Fruit fly (Drosophila melanogaster) whole organism, prepupa: ENCODE results near the gene hbt.
A peak's percentile ranks its signal among the peaks of the same experiment; 100 is the strongest.

Source experiments
- Blimp-1 ChIP-seq: fragments of 200-800 bp; sonication (Bioruptor generic); optimal IDR thresholded peaks from 3 replicates; lab custom pipeline; 2017; ENCODE audit warnings: missing biosample characterization, missing genetic modification characterization, mild to moderate bottlenecking, moderate library complexity, missing genetic modification reagents
- CG10669 ChIP-seq: fragments of 200-800 bp; sonication (Bioruptor generic); optimal IDR thresholded peaks from 3 replicates; lab custom pipeline; 2018; ENCODE audit warnings: missing biosample characterization, mild to moderate bottlenecking, missing genetic modification characterization, moderate library complexity
- CG11294 ChIP-seq: fragments of 200-800 bp; sonication (Bioruptor generic); IDR thresholded peaks from 2 replicates; pipeline ENCODE4 v1.3.6; 2022; ENCODE audit warnings: missing biosample characterization, missing genetic modification characterization
- CG11762 ChIP-seq: fragments of 200-800 bp; sonication (Bioruptor generic); optimal IDR thresholded peaks from 3 replicates; lab custom pipeline; 2016; ENCODE audit warnings: missing biosample characterization, missing genetic modification characterization; ENCODE audit not compliant: insufficient read depth
- CG11902 ChIP-seq: fragments of 200-800 bp; sonication (Bioruptor generic); optimal IDR thresholded peaks from 3 replicates; lab custom pipeline; 2016; ENCODE audit warnings: missing biosample characterization, missing genetic modification characterization
- CG1621 ChIP-seq: fragments of 200-800 bp; sonication (Bioruptor generic); optimal IDR thresholded peaks from 3 replicates; lab custom pipeline; 2018; ENCODE audit warnings: missing biosample characterization, mild to moderate bottlenecking, missing genetic modification characterization
- CG16779 ChIP-seq: fragments of 200-800 bp; sonication (Bioruptor generic); optimal IDR thresholded peaks from 3 replicates; lab custom pipeline; 2017; ENCODE audit warnings: missing biosample characterization, mild to moderate bottlenecking, missing genetic modification characterization
- CG3032 ChIP-seq: fragments of 200-800 bp; optimal IDR thresholded peaks from 2 replicates; lab custom pipeline; 2019; ENCODE audit warnings: missing biosample characterization, mild to moderate bottlenecking, missing genetic modification characterization, moderate library complexity
- CG31627 ChIP-seq: fragments of 200-800 bp; sonication (Bioruptor generic); optimal IDR thresholded peaks from 3 replicates; lab custom pipeline; 2016; ENCODE audit warnings: missing biosample characterization, missing genetic modification characterization
- CG34406 ChIP-seq: fragments of 200-800 bp; sonication (Bioruptor generic); optimal IDR thresholded peaks from 3 replicates; lab custom pipeline; 2016; ENCODE audit warnings: missing biosample characterization, missing genetic modification characterization
- CG3919 ChIP-seq: fragments of 200-800 bp; sonication (Bioruptor generic); optimal IDR thresholded peaks from 3 replicates; lab custom pipeline; 2016; ENCODE audit warnings: missing biosample characterization, missing genetic modification characterization
- CG6163 ChIP-seq: fragments of 200-800 bp; sonication (Bioruptor generic); IDR thresholded peaks from 3 replicates; pipeline ENCODE4 v1.3.6; 2022; ENCODE audit warnings: missing biosample characterization, missing genetic modification characterization
- CG6276 ChIP-seq: fragments of 200-800 bp; sonication (Bioruptor generic); optimal IDR thresholded peaks from 2 replicates; lab custom pipeline; 2017; ENCODE audit warnings: missing biosample characterization, mild to moderate bottlenecking, missing genetic modification characterization
- CG6792 ChIP-seq: fragments of 200-800 bp; sonication (Bioruptor generic); optimal IDR thresholded peaks from 3 replicates; lab custom pipeline; 2016; ENCODE audit warnings: missing biosample characterization, missing genetic modification characterization
- CG6854 ChIP-seq: fragments of 200-800 bp; sonication (Bioruptor generic); optimal IDR thresholded peaks from 2 replicates; lab custom pipeline; 2017; ENCODE audit warnings: missing biosample characterization, mild to moderate bottlenecking, missing genetic modification characterization
- CG7368 ChIP-seq: fragments of 200-800 bp; sonication (Bioruptor generic); optimal IDR thresholded peaks from 3 replicates; lab custom pipeline; 2016; ENCODE audit warnings: missing biosample characterization, missing genetic modification characterization
- CG8119 ChIP-seq: fragments of 200-800 bp; sonication (Bioruptor generic); IDR thresholded peaks from 3 replicates; pipeline ENCODE4 v1.3.6; 2022; ENCODE audit warnings: missing biosample characterization, missing genetic modification characterization
- CG8319 ChIP-seq: fragments of 200-800 bp; sonication (Bioruptor generic); optimal IDR thresholded peaks from 3 replicates; lab custom pipeline; 2016; ENCODE audit warnings: missing biosample characterization, missing genetic modification characterization
- CG8632 ChIP-seq: fragments of 200-800 bp; sonication (Bioruptor generic); optimal IDR thresholded peaks from 3 replicates; lab custom pipeline; 2016; ENCODE audit warnings: missing biosample characterization, missing genetic modification characterization
- CG9139 ChIP-seq: fragments of 200-800 bp; sonication (Bioruptor generic); optimal IDR thresholded peaks from 3 replicates; lab custom pipeline; 2017; ENCODE audit warnings: missing biosample characterization, mild to moderate bottlenecking, missing genetic modification characterization
- Eip75B ChIP-seq: fragments of 200-800 bp; sonication (Bioruptor generic); optimal IDR thresholded peaks from 3 replicates; lab custom pipeline; 2016; ENCODE audit warnings: missing biosample characterization, missing genetic modification characterization
- Eip78C ChIP-seq: fragments of 200-800 bp; sonication (Bioruptor generic); peaks from one replicate; lab custom pipeline; 2016; ENCODE audit warnings: missing biosample characterization, missing genetic modification characterization
- Eip93F ChIP-seq: fragments of 200-800 bp; sonication (Bioruptor generic); optimal IDR thresholded peaks from 2 replicates; lab custom pipeline; 2016; ENCODE audit warnings: missing biosample characterization, mild to moderate bottlenecking, missing genetic modification characterization
- Ets21C ChIP-seq: fragments of 200-800 bp; sonication (Bioruptor generic); optimal IDR thresholded peaks from 3 replicates; lab custom pipeline; 2016; ENCODE audit warnings: missing biosample characterization, missing genetic modification characterization
- Ets96B ChIP-seq: fragments of 200-800 bp; optimal IDR thresholded peaks from 2 replicates; lab custom pipeline; 2019; ENCODE audit warnings: missing biosample characterization, mild to moderate bottlenecking, missing genetic modification characterization, moderate library complexity
- Gug ChIP-seq: fragments of 200-800 bp; sonication (Bioruptor generic); IDR thresholded peaks from 2 replicates; pipeline ENCODE4 v1.3.6; 2022; ENCODE audit warnings: missing biosample characterization, missing genetic modification characterization
- Hr38 ChIP-seq: sonication (Bioruptor generic); optimal IDR thresholded peaks from 2 replicates; lab custom pipeline; 2016; ENCODE audit warnings: missing biosample characterization, missing genetic modification characterization
- Hr39 ChIP-seq: fragments of 200-800 bp; sonication (Bioruptor generic); optimal IDR thresholded peaks from 2 replicates; lab custom pipeline; 2016; ENCODE audit warnings: missing biosample characterization, missing genetic modification characterization
- Lpt ChIP-seq: fragments of 200-800 bp; sonication (Bioruptor generic); optimal IDR thresholded peaks from 3 replicates; lab custom pipeline; 2016; ENCODE audit warnings: missing biosample characterization, missing genetic modification characterization
- Met ChIP-seq: fragments of 200-800 bp; sonication (Bioruptor generic); optimal IDR thresholded peaks from 3 replicates; lab custom pipeline; 2016; ENCODE audit warnings: missing biosample characterization, missing genetic modification characterization
- OdsH ChIP-seq: fragments of 200-800 bp; sonication (Bioruptor generic); optimal IDR thresholded peaks from 3 replicates; lab custom pipeline; 2016; ENCODE audit warnings: missing biosample characterization, missing genetic modification characterization
- Sox102F ChIP-seq: fragments of 200-800 bp; sonication (Bioruptor generic); optimal IDR thresholded peaks from 2 replicates; lab custom pipeline; 2016; ENCODE audit warnings: missing biosample characterization, mild to moderate bottlenecking, missing genetic modification characterization
- Sox14 ChIP-seq: fragments of 200-800 bp; sonication (Bioruptor generic); optimal IDR thresholded peaks from 3 replicates; lab custom pipeline; 2016; ENCODE audit warnings: missing biosample characterization, missing genetic modification characterization
- Sox15 ChIP-seq: fragments of 200-800 bp; sonication (Bioruptor generic); optimal IDR thresholded peaks from 3 replicates; lab custom pipeline; 2016; ENCODE audit warnings: missing biosample characterization, missing genetic modification characterization
- achi ChIP-seq: fragments of 200-800 bp; sonication (Bioruptor generic); optimal IDR thresholded peaks from 3 replicates; lab custom pipeline; 2016; ENCODE audit warnings: missing biosample characterization, missing genetic modification characterization
- acj6 ChIP-seq: fragments of 200-800 bp; sonication (Bioruptor generic); optimal IDR thresholded peaks from 3 replicates; lab custom pipeline; 2016; ENCODE audit warnings: missing biosample characterization, missing genetic modification characterization
- cyc ChIP-seq: fragments of 200-800 bp; sonication (Bioruptor generic); optimal IDR thresholded peaks from 3 replicates; lab custom pipeline; 2016; ENCODE audit warnings: missing biosample characterization, missing genetic modification characterization
- eg ChIP-seq: fragments of 200-800 bp; sonication (Bioruptor generic); IDR thresholded peaks from 3 replicates; pipeline ENCODE4 v1.3.6; 2022; ENCODE audit warnings: missing biosample characterization, missing genetic modification characterization
- fd59A ChIP-seq: fragments of 200-800 bp; sonication (Bioruptor generic); optimal IDR thresholded peaks from 2 replicates; lab custom pipeline; 2017; ENCODE audit warnings: missing biosample characterization, mild to moderate bottlenecking, missing genetic modification characterization, missing genetic modification reagents
- fd85E ChIP-seq: fragments of 200-800 bp; sonication (Bioruptor generic); optimal IDR thresholded peaks from 3 replicates; lab custom pipeline; 2016; ENCODE audit warnings: missing biosample characterization, missing genetic modification characterization
- fkh ChIP-seq: fragments of 200-800 bp; sonication (Bioruptor generic); optimal IDR thresholded peaks from 3 replicates; lab custom pipeline; 2017; ENCODE audit warnings: missing biosample characterization, mild to moderate bottlenecking, missing genetic modification characterization, moderate library complexity
- lz ChIP-seq: fragments of 200-800 bp; sonication (Bioruptor generic); optimal IDR thresholded peaks from 3 replicates; lab custom pipeline; 2016; ENCODE audit warnings: missing biosample characterization, missing genetic modification characterization
- net ChIP-seq: fragments of 200-800 bp; sonication (Bioruptor generic); optimal IDR thresholded peaks from 3 replicates; lab custom pipeline; 2016; ENCODE audit warnings: missing biosample characterization, missing genetic modification characterization
- pdm3 ChIP-seq: fragments of 200-800 bp; sonication (Bioruptor generic); optimal IDR thresholded peaks from 3 replicates; lab custom pipeline; 2016; ENCODE audit warnings: missing biosample characterization, missing genetic modification characterization
- spab ChIP-seq: fragments of 200-800 bp; sonication (Bioruptor generic); optimal IDR thresholded peaks from 2 replicates; lab custom pipeline; 2017; ENCODE audit warnings: missing biosample characterization, mild to moderate bottlenecking, missing genetic modification characterization, missing genetic modification reagents
- ss ChIP-seq, 2 experiments: fragments of 200-800 bp; sonication (Bioruptor generic); optimal IDR thresholded peaks; 2 replicates in 1 of 2; 3 replicates in 1 of 2; lab custom pipeline; 2017 to 2018; ENCODE audit warnings: mild to moderate bottlenecking in 2 of 2, missing biosample characterization in 2 of 2, missing genetic modification characterization in 2 of 2, moderate library complexity in 1 of 2
- svp ChIP-seq: fragments of 200-800 bp; sonication (Bioruptor generic); peaks from one replicate; lab custom pipeline; 2016; ENCODE audit warnings: missing biosample characterization, missing genetic modification characterization
- topi ChIP-seq: fragments of 200-800 bp; sonication (Bioruptor generic); optimal IDR thresholded peaks from 3 replicates; lab custom pipeline; 2016; ENCODE audit warnings: missing biosample characterization, missing genetic modification characterization
- vri ChIP-seq: fragments of 200-800 bp; sonication (Bioruptor generic); optimal IDR thresholded peaks from 3 replicates; lab custom pipeline; 2016; ENCODE audit warnings: missing biosample characterization, mild to moderate bottlenecking, missing genetic modification characterization

hbt gene

DNA sequence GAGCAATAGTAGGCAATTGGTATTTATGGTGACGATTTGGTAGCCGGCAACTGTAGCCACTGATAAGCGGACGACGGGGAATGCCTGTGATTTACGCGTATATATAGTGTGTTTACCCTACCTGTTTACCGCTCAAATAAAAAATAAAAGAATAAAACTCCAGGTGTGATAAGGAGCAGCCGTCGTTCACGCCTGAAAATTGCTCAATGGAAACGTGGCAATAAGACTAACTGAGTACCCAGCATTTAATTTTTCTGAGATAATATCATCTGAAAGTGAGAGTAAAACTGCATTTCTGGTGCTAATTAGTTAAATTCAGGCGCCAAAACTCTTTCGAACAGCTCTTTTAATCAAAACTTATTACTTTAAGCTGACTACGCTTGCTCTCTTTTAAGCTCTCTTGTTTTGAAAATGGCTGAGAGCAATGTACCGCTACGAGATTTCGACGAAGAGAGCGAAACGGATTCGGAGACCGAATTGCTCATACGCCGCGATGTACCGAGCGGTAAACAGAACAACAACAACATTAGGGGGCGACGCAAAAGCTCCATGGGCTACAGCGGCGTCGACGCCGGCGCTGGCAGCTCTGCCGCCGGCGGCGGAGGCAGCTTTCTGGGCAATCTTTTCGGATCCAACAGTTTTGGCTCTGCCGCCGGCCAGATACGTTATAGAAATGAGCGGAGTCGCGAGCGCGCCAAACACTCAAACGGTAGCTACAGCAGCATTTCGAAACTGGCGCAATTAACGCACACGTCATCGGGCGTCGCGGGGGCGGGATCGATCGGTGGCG, 40.5 kb downstream of the hbt start (continued):
- TF ChIP-seq CG8119 (GFP tag; lab: Robert Waterston, UW), result no peak
- TF ChIP-seq Sox14 (GFP tag; lab: Kevin White, UChicago), result no peak
- TF ChIP-seq CG10669, result peak; percentile 27
- peak in 1 of 2 experiments; percentile 75 for TF ChIP-seq ss (GFP tag; optimal IDR thresholded peaks at IDR 0.05; lab: Kevin White, UChicago)
- no peak for TF ChIP-seq acj6
- TF ChIP-seq Eip78C, result peak; percentile 51
- no peak for TF ChIP-seq lz (GFP tag; lab: Kevin White, UChicago)
- peak; percentile 35 for TF ChIP-seq achi (GFP tag; lab: Kevin White, UChicago)
- peak; percentile 38 for TF ChIP-seq Met (GFP tag; lab: Kevin White, UChicago)

DNA sequence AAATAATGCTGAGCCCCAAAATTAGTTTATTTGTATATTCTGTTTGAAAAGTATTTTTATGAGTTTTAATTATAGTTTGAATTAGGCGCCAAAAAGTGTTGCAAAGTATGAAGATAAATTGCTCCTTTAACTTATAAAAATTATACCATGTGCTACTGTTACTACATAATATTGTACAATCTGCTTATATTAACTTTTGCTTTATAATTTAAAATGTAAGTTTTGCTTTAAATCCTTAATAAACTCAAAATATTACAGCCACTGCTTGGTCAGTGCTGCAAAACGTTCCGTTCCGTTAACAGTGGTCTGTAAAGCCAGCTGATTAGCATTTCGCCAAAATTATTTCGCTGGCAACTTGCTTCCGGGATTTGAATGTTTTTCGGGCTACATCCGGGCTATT, 41.2 kb downstream of the hbt start, which contains the start of gene CG31729:
Gene CG31729, plus strand, starts transcription at position 309 of the 400 bp plus-strand sequence.
- TF ChIP-seq fd59A (GFP tag; lab: Kevin White, UChicago), result no peak
- peak; percentile 90 for TF ChIP-seq Eip78C
- TF ChIP-seq pdm3, result peak; percentile 25
- TF ChIP-seq fkh (GFP tag; lab: Kevin White, UChicago), result no peak
- no peak for TF ChIP-seq CG34406
- TF ChIP-seq Eip75B (GFP tag; lab: Kevin White, UChicago), result peak; percentile 18
- TF ChIP-seq CG7368 (GFP tag; lab: Kevin White, UChicago), result no peak
- no peak for TF ChIP-seq Gug (GFP tag; lab: Robert Waterston, UW)
- no peak for TF ChIP-seq svp (GFP tag; lab: Kevin White, UChicago)
- peak; percentile 23 for TF ChIP-seq CG31627 (GFP tag; lab: Kevin White, UChicago)
- TF ChIP-seq CG6854 (GFP tag; lab: Kevin White, UChicago), result no peak
- no peak for TF ChIP-seq CG8632 (GFP tag; lab: Kevin White, UChicago)
- TF ChIP-seq Ets21C (GFP tag; lab: Kevin White, UChicago), result no peak
- no peak for TF ChIP-seq Sox14 (GFP tag; lab: Kevin White, UChicago)
- peak; percentile 3 for TF ChIP-seq Sox102F (GFP tag; lab: Kevin White, UChicago)
- TF ChIP-seq ss (GFP tag; optimal IDR thresholded peaks at IDR 0.05; lab: Kevin White, UChicago), result no peak
- TF ChIP-seq CG1621 (tag; lab: Kevin White, UChicago), result no peak
- peak; percentile 5 for TF ChIP-seq Eip93F
- no peak for TF ChIP-seq CG10669
- TF ChIP-seq CG9139 (GFP tag; lab: Kevin White, UChicago), result no peak
- TF ChIP-seq Ets96B (tag; lab: Kevin White, UChicago), result no peak
- TF ChIP-seq CG11762 (GFP tag; lab: Kevin White, UChicago), result no peak
- TF ChIP-seq topi (GFP tag; lab: Kevin White, UChicago), result peak; percentile 51
- no peak for TF ChIP-seq CG11902 (GFP tag; lab: Kevin White, UChicago)
- TF ChIP-seq CG6163 (GFP tag; lab: Robert Waterston, UW), result no peak
- TF ChIP-seq eg (GFP tag; lab: Robert Waterston, UW), result no peak
- TF ChIP-seq CG16779, result no peak
- TF ChIP-seq CG11294 (GFP tag; lab: Robert Waterston, UW), result no peak
- TF ChIP-seq CG8319, result peak; percentile 4
- no peak for TF ChIP-seq Sox15 (GFP tag; lab: Kevin White, UChicago)
- peak; percentile 55 for TF ChIP-seq cyc (GFP tag; lab: Kevin White, UChicago)
- peak; percentile 19 for TF ChIP-seq Met (GFP tag; lab: Kevin White, UChicago)
- peak; percentile 61 for TF ChIP-seq CG3919 (GFP tag; lab: Kevin White, UChicago)
- TF ChIP-seq Hr38 (GFP tag; lab: Kevin White, UChicago), result no peak
- TF ChIP-seq Hr39, result peak; percentile 28
- no peak for TF ChIP-seq CG8119 (GFP tag; lab: Robert Waterston, UW)
- TF ChIP-seq Lpt (GFP tag; lab: Kevin White, UChicago), result no peak
- peak; percentile 43 for TF ChIP-seq OdsH
- no peak for TF ChIP-seq CG6276 (GFP tag; lab: Kevin White, UChicago)
- no peak for TF ChIP-seq spab (GFP tag; lab: Kevin White, UChicago)
- no peak for TF ChIP-seq Blimp-1 (GFP tag; lab: Kevin White, UChicago)
- TF ChIP-seq CG6792 (GFP tag; lab: Kevin White, UChicago), result no peak
- no peak for TF ChIP-seq fd85E (GFP tag; lab: Kevin White, UChicago)
- no peak for TF ChIP-seq CG3032 (tag; lab: Kevin White, UChicago)
- no peak for TF ChIP-seq vri
- no peak for TF ChIP-seq net
- TF ChIP-seq achi (GFP tag; lab: Kevin White, UChicago), result no peak
